Fruit fly (Drosophila melanogaster): ENCODE measurements around the gene Npl4.

DNA sequence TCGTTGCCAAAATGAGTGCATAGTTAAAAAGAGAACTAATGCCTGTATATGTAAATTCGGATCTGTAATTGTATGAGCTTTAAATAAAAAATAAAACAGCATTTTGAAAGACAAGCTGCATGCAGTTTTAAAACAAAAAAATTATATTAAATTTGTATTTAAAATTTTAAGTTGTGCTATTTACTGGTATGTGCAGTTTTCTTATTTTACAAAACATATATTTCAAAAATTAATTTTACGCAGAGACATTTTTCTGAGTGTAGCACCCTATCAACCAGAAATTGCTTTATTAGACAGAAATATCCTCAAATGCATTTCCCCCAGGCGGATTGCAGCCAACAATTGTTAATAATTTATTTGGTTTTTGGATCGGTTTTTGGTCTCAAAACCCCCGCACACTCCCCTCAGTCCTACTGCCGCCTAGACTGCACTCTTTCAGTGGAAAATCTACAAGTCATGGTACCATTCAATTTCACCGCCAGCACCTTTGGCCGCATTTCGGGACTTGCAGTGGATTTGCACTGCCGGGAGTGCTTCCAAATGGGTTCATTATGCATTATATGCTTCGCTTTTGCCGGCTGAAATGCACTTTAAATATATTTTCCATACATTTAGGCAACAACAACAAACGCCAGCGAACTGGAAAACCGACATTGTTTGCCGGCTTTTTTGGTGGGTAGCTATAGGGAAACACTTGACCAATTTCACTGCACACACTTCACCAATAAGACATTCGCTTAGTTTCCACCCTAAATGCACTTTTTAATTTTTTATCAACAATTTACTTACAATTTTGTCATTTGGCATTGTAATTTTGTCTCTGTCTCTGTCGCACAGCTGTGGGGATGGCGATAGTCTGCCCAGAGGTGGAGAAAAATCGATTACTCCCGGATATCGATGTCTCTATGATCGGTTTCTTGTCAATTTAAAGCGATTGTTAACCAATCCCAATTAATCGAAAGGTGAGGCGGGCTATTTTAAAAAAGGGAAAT lies at the start of gene Npl4:
- TF ChIP-seq br (GFP tag; optimal IDR thresholded peaks at IDR 0.05) = no peak
- TF ChIP-seq OdsH (GFP tag; optimal IDR thresholded peaks at IDR 0.05) = peak; percentile 31
- TF ChIP-seq usp (GFP tag; optimal IDR thresholded peaks at IDR 0.05) = no peak
- TF ChIP-seq lola (GFP tag; optimal IDR thresholded peaks at IDR 0.05) = no peak
- TF ChIP-seq Abd-B (GFP tag; optimal IDR thresholded peaks at IDR 0.05) = no peak
- TF ChIP-seq Myc (optimal IDR thresholded peaks at IDR 0.05) = no peak
- TF ChIP-seq ey (GFP tag; optimal IDR thresholded peaks at IDR 0.05) = no peak
- TF ChIP-seq Rel (GFP tag; optimal IDR thresholded peaks at IDR 0.05) = no peak
- TF ChIP-seq Rel (tag; optimal IDR thresholded peaks at IDR 0.05) = no peak
- TF ChIP-seq Hr83 (GFP tag; optimal IDR thresholded peaks at IDR 0.05; ENCODE audit: poor library complexity, severe bottlenecking) = no peak
- no peak for TF ChIP-seq CrebA (GFP tag; optimal IDR thresholded peaks at IDR 0.05; ENCODE audit: borderline replicate concordance)
- TF ChIP-seq jim (GFP tag; optimal IDR thresholded peaks at IDR 0.05) = no peak
- no peak for TF ChIP-seq tai (GFP tag; optimal IDR thresholded peaks at IDR 0.05)
- TF ChIP-seq fru (GFP tag; optimal IDR thresholded peaks at IDR 0.05) = no peak
- no peak for TF ChIP-seq Jra (GFP tag; optimal IDR thresholded peaks at IDR 0.05)
